Worm (Caenorhabditis elegans) whole organism, midembryonic: ENCODE measurements around the gene clc-28.

Experiments used
- T22C8.4 ChIP-seq: fragments of 200-800 bp; sonication (Bioruptor generic); IDR thresholded peaks from 2 replicates; pipeline ENCODE4 v1.3.6; 2022; ENCODE audit warnings: missing genetic modification characterization, missing compliant biosample characterization
- flt-1 ChIP-seq: fragments of 200-800 bp; sonication (Bioruptor generic); IDR thresholded peaks from 2 replicates; pipeline ENCODE4 v1.3.6; 2022; ENCODE audit warnings: missing genetic modification characterization, missing compliant biosample characterization
- klf-2 ChIP-seq: fragments of 200-800 bp; sonication (Bioruptor generic); conservative IDR thresholded peaks from 2 replicates; pipeline ENCODE4 v1.3.6; 2022; ENCODE audit warnings: missing genetic modification reagents, missing genetic modification characterization, missing compliant biosample characterization
- ztf-29 ChIP-seq: fragments of 200-800 bp; sonication (Bioruptor generic); IDR thresholded peaks from 2 replicates; pipeline ENCODE4 v1.3.6; 2022; ENCODE audit warnings: missing genetic modification reagents, missing genetic modification characterization, missing compliant biosample characterization

DNA sequence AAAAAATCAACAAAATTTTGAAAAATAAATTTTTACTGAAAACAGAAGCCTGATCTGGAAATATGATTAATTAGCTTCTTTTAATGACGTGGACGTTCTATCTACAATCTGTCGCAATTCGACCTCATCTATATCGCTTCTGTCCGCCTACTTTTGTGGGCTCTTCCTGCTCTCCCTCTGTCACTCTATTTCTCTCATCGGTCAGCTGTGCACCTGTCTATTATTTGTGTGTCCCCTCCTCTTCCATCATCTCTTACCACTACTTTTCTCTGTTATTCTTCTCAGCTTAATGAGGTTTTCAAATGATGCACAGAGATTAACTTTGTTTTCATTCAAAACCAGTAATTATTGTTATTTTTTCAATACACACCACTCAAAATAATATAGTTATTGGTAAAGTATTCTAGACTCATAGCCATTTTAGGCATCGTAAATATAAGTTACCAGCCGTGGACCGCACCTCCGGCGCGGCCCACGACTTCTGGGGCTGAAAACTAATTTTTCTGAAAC lies 40.1 kb downstream of the clc-28 start:
- no peak for TF ChIP-seq T22C8.4 (GFP tag; lab: Robert Waterston, UW)
- no peak for TF ChIP-seq flt-1 (GFP tag; lab: Robert Waterston, UW)
- TF ChIP-seq ztf-29 (GFP tag; lab: Robert Waterston, UW), result no peak
- TF ChIP-seq klf-2, result no peak
